Worm (Caenorhabditis elegans): ENCODE results near the gene ttn-1.

ttn-1 gene

ce11 chrV:6202573-6202972 lies at the start of gene ttn-1:
Gene ttn-1, minus strand, starts transcription at chrV:6202632.
- peak; percentile 21 for TF ChIP-seq sma-9 (GFP tag; optimal IDR thresholded peaks at IDR 0.05)
- TF ChIP-seq sma-9 (tag; optimal IDR thresholded peaks at IDR 0.05) = no peak
- TF ChIP-seq nhr-6 (tag; optimal IDR thresholded peaks at IDR 0.05) = no peak
- TF ChIP-seq alr-1 (tag; optimal IDR thresholded peaks at IDR 0.05) = no peak
- no peak for TF ChIP-seq snpc-4 (tag; optimal IDR thresholded peaks at IDR 0.05)
- no peak for TF ChIP-seq blmp-1 (tag; optimal IDR thresholded peaks at IDR 0.05; ENCODE audit: insufficient read depth)
- peak; percentile 52 for TF ChIP-seq nhr-129 (tag; optimal IDR thresholded peaks at IDR 0.05)

- no peak for TF ChIP-seq nhr-12 (tag; optimal IDR thresholded peaks at IDR 0.05)
- no peak for TF ChIP-seq elt-3 (tag; optimal IDR thresholded peaks at IDR 0.05)
- TF ChIP-seq lsy-2 (tag; optimal IDR thresholded peaks at IDR 0.05) = no peak
- TF ChIP-seq ztf-11 (tag; optimal IDR thresholded peaks at IDR 0.05) = no peak
- TF ChIP-seq sma-9 (GFP tag; optimal IDR thresholded peaks at IDR 0.05) = peak; percentile 31
- TF ChIP-seq sma-9 (tag; optimal IDR thresholded peaks at IDR 0.05) = no peak
- TF ChIP-seq fos-1 (tag; optimal IDR thresholded peaks at IDR 0.05) = peak; percentile 52
Measured at ce11 chrV:6250959-6251598, 48.6 kb upstream of the ttn-1 start.

ce11 chrV:6249135-6249534 lies 46.7 kb upstream of the ttn-1 start:
- TF ChIP-seq ceh-16 (tag; optimal IDR thresholded peaks at IDR 0.05) (peak; percentile 59), nhr-25 (tag; optimal IDR thresholded peaks at IDR 0.05) (no peak), sma-9 (GFP tag; optimal IDR thresholded peaks at IDR 0.05) (peak; percentile 2), sma-9 (tag; optimal IDR thresholded peaks at IDR 0.05) (no peak), lsy-2 (tag; optimal IDR thresholded peaks at IDR 0.05) (no peak), elt-1 (tag; optimal IDR thresholded peaks at IDR 0.05) (no peak), lin-13 (GFP tag; optimal IDR thresholded peaks at IDR 0.05) (no peak), ztf-1 (GFP tag; conservative IDR thresholded peaks at IDR 0.05) (no peak), skn-1 (tag; optimal IDR thresholded peaks at IDR 0.05) (no peak), nhr-21 (tag; optimal IDR thresholded peaks at IDR 0.05) (no peak)

ce11 chrV:6248714-6249113 lies 46.3 kb upstream of the ttn-1 start:
- TF ChIP-seq nhr-25 (tag; optimal IDR thresholded peaks at IDR 0.05) (no peak), ZK546.5 (tag; optimal IDR thresholded peaks at IDR 0.05) (no peak), dmd-4 (tag; optimal IDR thresholded peaks at IDR 0.05) (no peak), mbf-1 (tag; optimal IDR thresholded peaks at IDR 0.05) (no peak), aly-2 (tag; optimal IDR thresholded peaks at IDR 0.05) (no peak), sem-4 (tag; optimal IDR thresholded peaks at IDR 0.05) (no peak), crh-2 (tag; optimal IDR thresholded peaks at IDR 0.05) (peak; percentile 45), nhr-77 (tag; optimal IDR thresholded peaks at IDR 0.05) (no peak), ztf-11 (tag; optimal IDR thresholded peaks at IDR 0.05) (no peak), lsy-2 (tag; optimal IDR thresholded peaks at IDR 0.05) (no peak), snpc-4 (tag; optimal IDR thresholded peaks at IDR 0.05) (no peak), mdl-1 (tag; optimal IDR thresholded peaks at IDR 0.05) (no peak), Y55F3AM.14 (GFP tag; optimal IDR thresholded peaks at IDR 0.05) (no peak), F13H6.1 (tag; optimal IDR thresholded peaks at IDR 0.05) (no peak), nhr-23 (tag; optimal IDR thresholded peaks at IDR 0.05) (no peak), unc-55 (GFP tag; optimal IDR thresholded peaks at IDR 0.05) (no peak), gmeb-1 (tag; optimal IDR thresholded peaks at IDR 0.05) (peak; percentile 41), skn-1 (tag; optimal IDR thresholded peaks at IDR 0.05) (no peak), R02D3.7 (tag; optimal IDR thresholded peaks at IDR 0.05) (no peak), nhr-6 (tag; optimal IDR thresholded peaks at IDR 0.05) (no peak), unc-62 (GFP tag; optimal IDR thresholded peaks at IDR 0.05) (no peak), ceh-82 (tag; optimal IDR thresholded peaks at IDR 0.05) (no peak), zag-1 (tag; optimal IDR thresholded peaks at IDR 0.05) (no peak), nhr-129 (tag; optimal IDR thresholded peaks at IDR 0.05) (peak; percentile 9), peb-1 (tag; optimal IDR thresholded peaks at IDR 0.05) (no peak), C34F6.9 (tag; optimal IDR thresholded peaks at IDR 0.05) (no peak), mab-5 (tag; optimal IDR thresholded peaks at IDR 0.05) (no peak), ztf-4 (tag; optimal IDR thresholded peaks at IDR 0.05) (no peak), fos-1 (tag; optimal IDR thresholded peaks at IDR 0.05) (no peak), nhr-11 (tag; optimal IDR thresholded peaks at IDR 0.05) (no peak), ceh-16 (tag; optimal IDR thresholded peaks at IDR 0.05) (no peak), elt-1 (tag; optimal IDR thresholded peaks at IDR 0.05) (no peak), sma-9 (GFP tag; optimal IDR thresholded peaks at IDR 0.05) (peak; percentile 65), sma-9 (tag; optimal IDR thresholded peaks at IDR 0.05) (no peak), sma-3 (GFP tag; optimal IDR thresholded peaks at IDR 0.05) (no peak), nhr-10 (tag; optimal IDR thresholded peaks at IDR 0.05) (no peak), elt-3 (tag; optimal IDR thresholded peaks at IDR 0.05) (no peak), blmp-1 (tag; optimal IDR thresholded peaks at IDR 0.05; ENCODE audit: insufficient read depth) (peak; percentile 14), unc-39 (tag; optimal IDR thresholded peaks at IDR 0.05) (no peak), lin-13 (GFP tag; optimal IDR thresholded peaks at IDR 0.05) (no peak), nhr-237 (tag; optimal IDR thresholded peaks at IDR 0.05) (no peak), lin-11 (tag; optimal IDR thresholded peaks at IDR 0.05) (no peak)

Measured in whole organism, L2 larva.